Worm (Caenorhabditis elegans) whole organism, L3 larva: ENCODE data around the gene ZK1320.9.

Source experiments
- R02D3.7 ChIP-seq: fragments of 150-350 bp; optimal IDR thresholded peaks from 2 replicates; lab custom pipeline; 2014; ENCODE audit warnings: missing biosample characterization, missing genetic modification characterization
- aly-2 ChIP-seq: fragments of 150-350 bp; optimal IDR thresholded peaks from 2 replicates; lab custom pipeline; 2014; ENCODE audit warnings: missing biosample characterization, missing genetic modification characterization
- ama-1 ChIP-seq: fragments of 150-350 bp; optimal IDR thresholded peaks from 2 replicates; lab custom pipeline; 2018
- ceh-16 ChIP-seq: sonication (generic microtip); optimal IDR thresholded peaks from 2 replicates; lab custom pipeline; 2017; ENCODE audit warnings: missing biosample characterization, missing genetic modification characterization
- ceh-28 ChIP-seq: fragments of 150-350 bp; optimal IDR thresholded peaks from 2 replicates; lab custom pipeline; 2014; ENCODE audit warnings: missing biosample characterization, missing genetic modification reagents, missing genetic modification characterization
- ceh-82 ChIP-seq: fragments of 150-350 bp; optimal IDR thresholded peaks from 2 replicates; lab custom pipeline; 2014; ENCODE audit warnings: missing biosample characterization, missing genetic modification characterization
- ceh-9 ChIP-seq: sonication (generic microtip); optimal IDR thresholded peaks from 2 replicates; lab custom pipeline; 2018; ENCODE audit warnings: missing biosample characterization, missing genetic modification characterization
- daf-12 ChIP-seq: fragments of 150-350 bp; optimal IDR thresholded peaks from 2 replicates; lab custom pipeline; 2014; ENCODE audit warnings: missing biosample characterization, missing genetic modification reagents, missing genetic modification characterization
- egl-27 ChIP-seq: sonication (generic microtip); optimal IDR thresholded peaks from 4 replicates; lab custom pipeline; 2017; ENCODE audit warnings: missing biosample characterization, missing genetic modification reagents, missing genetic modification characterization
- egl-5 ChIP-seq: fragments of 150-350 bp; optimal IDR thresholded peaks from 2 replicates; lab custom pipeline; 2017; ENCODE audit warnings: missing biosample characterization, missing genetic modification reagents, missing genetic modification characterization, inconsistent platforms
- elt-1 ChIP-seq: fragments of 150-350 bp; optimal IDR thresholded peaks from 2 replicates; lab custom pipeline; 2014; ENCODE audit warnings: missing biosample characterization, missing genetic modification characterization
- elt-2 ChIP-seq: sonication (generic microtip); optimal IDR thresholded peaks from 2 replicates; lab custom pipeline; 2016; ENCODE audit warnings: missing genetic modification reagents, mild to moderate bottlenecking, missing genetic modification characterization, missing compliant biosample characterization
- elt-3 ChIP-seq, 3 experiments: fragments of 150-350 bp in 1 of 3; sonication (generic microtip) in 2 of 3; optimal IDR thresholded peaks; 2 replicates in 2 of 3; 4 replicates in 1 of 3; lab custom pipeline; 2014 to 2017; ENCODE audit warnings: missing biosample characterization in 3 of 3, missing genetic modification characterization in 3 of 3
- eor-1 ChIP-seq, 2 experiments: fragments of 150-350 bp; optimal IDR thresholded peaks; 2 replicates each; lab custom pipeline; 2014 to 2018; ENCODE audit warnings: missing biosample characterization in 2 of 2, missing genetic modification characterization in 2 of 2
- fos-1 ChIP-seq: fragments of 150-350 bp; optimal IDR thresholded peaks from 2 replicates; lab custom pipeline; 2014; ENCODE audit warnings: missing biosample characterization, missing genetic modification characterization
- hmg-11 ChIP-seq: sonication (generic microtip); optimal IDR thresholded peaks from 2 replicates; lab custom pipeline; 2016; ENCODE audit warnings: missing genetic modification characterization, missing compliant biosample characterization
- jun-1 ChIP-seq: fragments of 150-350 bp; optimal IDR thresholded peaks from 2 replicates; lab custom pipeline; 2014; ENCODE audit warnings: missing biosample characterization, missing genetic modification reagents, missing genetic modification characterization
- lin-15B ChIP-seq: fragments of 150-350 bp; optimal IDR thresholded peaks from 2 replicates; lab custom pipeline; 2014; ENCODE audit warnings: missing biosample characterization, missing genetic modification characterization
- lin-39 ChIP-seq: fragments of 150-350 bp; optimal IDR thresholded peaks from 2 replicates; lab custom pipeline; 2018; ENCODE audit warnings: missing biosample characterization, missing genetic modification reagents, missing genetic modification characterization
- nfya-1 ChIP-seq: sonication (generic microtip); optimal IDR thresholded peaks from 2 replicates; lab custom pipeline; 2017; ENCODE audit warnings: missing genetic modification characterization, mild to moderate bottlenecking, missing compliant biosample characterization, antibody characterized with exemption, moderate library complexity; ENCODE audit not compliant: insufficient read depth
- nhr-11 ChIP-seq: fragments of 150-350 bp; optimal IDR thresholded peaks from 2 replicates; lab custom pipeline; 2014; ENCODE audit warnings: missing biosample characterization, missing genetic modification characterization
- nhr-12 ChIP-seq: fragments of 150-350 bp; optimal IDR thresholded peaks from 2 replicates; lab custom pipeline; 2014; ENCODE audit warnings: missing biosample characterization, missing genetic modification characterization
- nhr-23 ChIP-seq: fragments of 150-350 bp; optimal IDR thresholded peaks from 2 replicates; lab custom pipeline; 2014; ENCODE audit warnings: missing biosample characterization, missing genetic modification reagents, missing genetic modification characterization
- nhr-25 ChIP-seq: sonication (generic microtip); optimal IDR thresholded peaks from 2 replicates; lab custom pipeline; 2017; ENCODE audit warnings: missing biosample characterization, missing genetic modification characterization
- nhr-28 ChIP-seq: fragments of 150-350 bp; optimal IDR thresholded peaks from 2 replicates; lab custom pipeline; 2014; ENCODE audit warnings: missing biosample characterization, missing genetic modification characterization
- nhr-43 ChIP-seq: sonication (generic microtip); optimal IDR thresholded peaks from 2 replicates; lab custom pipeline; 2016; ENCODE audit warnings: mild to moderate bottlenecking, missing genetic modification characterization, missing compliant biosample characterization; ENCODE audit not compliant: poor library complexity, severe bottlenecking
- nhr-67 ChIP-seq: fragments of 150-350 bp; optimal IDR thresholded peaks from 2 replicates; lab custom pipeline; 2014; ENCODE audit warnings: missing biosample characterization, missing genetic modification characterization
- nhr-76 ChIP-seq: fragments of 150-350 bp; sonication (generic microtip); optimal IDR thresholded peaks from 5 replicates; lab custom pipeline; 2014; ENCODE audit warnings: missing biosample characterization, missing genetic modification characterization
- pha-4 ChIP-seq: fragments of 150-350 bp; optimal IDR thresholded peaks from 2 replicates; lab custom pipeline; 2014; ENCODE audit warnings: missing biosample characterization, missing genetic modification reagents, missing genetic modification characterization
- pqm-1 ChIP-seq: fragments of 150-350 bp; optimal IDR thresholded peaks from 2 replicates; lab custom pipeline; 2017; ENCODE audit warnings: missing biosample characterization, missing genetic modification characterization, inconsistent platforms
- sea-2 ChIP-seq: fragments of 150-350 bp; sonication (generic microtip); optimal IDR thresholded peaks from 4 replicates; lab custom pipeline; 2014; ENCODE audit warnings: missing biosample characterization, missing genetic modification reagents, missing genetic modification characterization
- snpc-4 ChIP-seq: fragments of 150-350 bp; optimal IDR thresholded peaks from 2 replicates; lab custom pipeline; 2014; ENCODE audit warnings: missing biosample characterization, missing genetic modification characterization
- tbx-2 ChIP-seq: sonication (generic microtip); optimal IDR thresholded peaks from 2 replicates; lab custom pipeline; 2016; ENCODE audit warnings: mild to moderate bottlenecking, missing genetic modification characterization, missing compliant biosample characterization
- unc-39 ChIP-seq: sonication (generic microtip); optimal IDR thresholded peaks from 4 replicates; lab custom pipeline; 2017; ENCODE audit warnings: missing biosample characterization, missing genetic modification characterization
- unc-62 ChIP-seq: fragments of 150-350 bp; sonication (generic microtip); optimal IDR thresholded peaks from 4 replicates; lab custom pipeline; 2014; ENCODE audit warnings: missing biosample characterization, missing genetic modification reagents, missing genetic modification characterization
- zag-1 ChIP-seq: fragments of 150-350 bp; optimal IDR thresholded peaks from 2 replicates; lab custom pipeline; 2014; ENCODE audit warnings: missing biosample characterization, missing genetic modification characterization
- ztf-11 ChIP-seq: fragments of 150-350 bp; optimal IDR thresholded peaks from 2 replicates; lab custom pipeline; 2014; ENCODE audit warnings: missing biosample characterization, missing genetic modification characterization

The ZK1320.9 gene

DNA sequence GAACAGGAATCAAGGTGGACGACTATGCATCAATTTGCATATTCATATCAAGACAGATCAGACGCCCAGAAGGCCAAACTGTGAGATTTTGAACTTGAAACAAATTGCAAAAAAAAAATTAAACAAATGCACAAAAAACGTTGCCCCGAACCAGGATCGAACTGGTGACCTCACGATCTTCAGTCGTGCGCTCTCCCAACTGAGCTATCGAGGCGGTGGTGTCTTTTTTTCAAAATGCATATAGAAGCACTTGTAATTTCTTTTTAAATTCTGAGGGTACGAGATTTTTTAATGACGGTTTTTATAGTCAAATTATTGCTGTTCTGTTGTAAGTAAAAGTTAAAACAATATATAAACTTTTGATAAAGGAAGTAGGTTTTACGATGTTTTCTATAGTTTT lies 26.6 kb upstream of the ZK1320.9 start:
- TF ChIP-seq nhr-76 (tag; lab: Kevin White, UChicago) (no peak), pqm-1 (tag; lab: Kevin White, UChicago) (peak; percentile 5), lin-15B (no peak), nhr-23 (tag; lab: Kevin White, UChicago) (no peak), egl-5 (tag; lab: Kevin White, UChicago) (no peak), nhr-11 (tag; lab: Kevin White, UChicago) (no peak)

DNA sequence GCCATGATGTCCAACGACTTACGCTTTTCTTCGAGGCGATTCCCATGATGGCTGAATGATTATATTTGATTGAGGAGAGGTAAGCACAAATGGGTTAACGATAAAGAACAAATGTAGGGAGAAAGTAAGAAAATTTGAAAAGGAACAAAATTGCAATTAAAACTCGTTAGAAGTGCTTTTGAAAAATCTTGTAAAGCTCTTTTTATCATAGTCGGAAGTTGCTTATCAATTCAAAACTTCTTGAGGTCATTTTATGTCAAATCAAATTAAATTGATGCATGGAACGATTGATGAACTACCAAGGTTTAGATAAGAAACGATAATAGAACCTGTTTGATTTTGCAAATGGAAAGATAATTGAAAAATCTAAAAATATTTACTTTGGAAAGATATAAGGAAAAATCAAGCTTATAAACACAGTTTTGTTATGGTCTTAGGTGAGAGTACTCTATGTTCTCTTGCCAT lies 22.4 kb upstream of the ZK1320.9 start, which contains the start of gene glt-5:
TSS of gene glt-5 (minus strand) at position 51 of the 465 bp plus-strand sequence.
- TF ChIP-seq jun-1 (tag; lab: Kevin White, UChicago) (no peak), elt-2 (tag; lab: Kevin White, UChicago) (no peak)
- TF ChIP-seq, all 47 proteins: peak for 0

DNA sequence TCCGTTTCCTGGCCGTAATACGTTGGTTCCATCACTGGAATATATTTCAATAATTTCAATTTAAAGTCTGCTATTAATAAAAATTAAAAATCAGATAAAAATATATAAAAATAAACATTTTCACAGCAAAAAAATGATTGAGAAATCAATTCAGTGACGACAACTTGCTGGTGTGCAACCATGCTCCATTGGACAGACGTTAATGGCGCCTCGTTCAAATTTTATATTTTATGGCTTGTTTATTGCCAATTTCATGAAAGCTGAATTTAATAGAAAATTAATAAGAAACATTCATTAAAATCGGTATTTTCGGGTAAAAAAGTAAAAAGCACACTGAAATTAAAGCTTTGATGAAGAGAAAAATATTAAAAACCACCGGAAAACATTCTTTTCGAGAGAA lies 19.7 kb upstream of the ZK1320.9 start, which contains the start of gene Y53C12A.3:
TSS of gene Y53C12A.3 (minus strand) at position 34 of the 400 bp plus-strand sequence.
- no peak for TF ChIP-seq fos-1
- peak; percentile 51 for TF ChIP-seq lin-15B
- TF ChIP-seq nhr-43 (tag; lab: Kevin White, UChicago) = no peak
- no peak for TF ChIP-seq ama-1
- no peak for TF ChIP-seq elt-3 (tag; optimal IDR thresholded peaks at IDR 0.05; lab: Kevin White, UChicago)
- TF ChIP-seq R02D3.7 = no peak
- no peak for TF ChIP-seq zag-1 (tag; lab: Kevin White, UChicago)
- peak; percentile 78 for TF ChIP-seq pha-4 (tag; lab: Kevin White, UChicago)
- TF ChIP-seq ceh-28 = no peak
- TF ChIP-seq nhr-12 (tag; lab: Kevin White, UChicago) = no peak
- TF ChIP-seq egl-5 (tag; lab: Kevin White, UChicago) = peak; percentile 4
- peak; percentile 52 for TF ChIP-seq nfya-1 (tag; lab: Kevin White, UChicago)
- TF ChIP-seq unc-62 (GFP tag; lab: Kevin White, UChicago) = no peak
- TF ChIP-seq lin-39 (tag; lab: Kevin White, UChicago) = peak; percentile 16
- peak; percentile 8 for TF ChIP-seq nhr-23 (tag; lab: Kevin White, UChicago)
- no peak for TF ChIP-seq egl-27 (tag; lab: Kevin White, UChicago)
- TF ChIP-seq hmg-11 (tag; lab: Kevin White, UChicago) = peak; percentile 54

DNA sequence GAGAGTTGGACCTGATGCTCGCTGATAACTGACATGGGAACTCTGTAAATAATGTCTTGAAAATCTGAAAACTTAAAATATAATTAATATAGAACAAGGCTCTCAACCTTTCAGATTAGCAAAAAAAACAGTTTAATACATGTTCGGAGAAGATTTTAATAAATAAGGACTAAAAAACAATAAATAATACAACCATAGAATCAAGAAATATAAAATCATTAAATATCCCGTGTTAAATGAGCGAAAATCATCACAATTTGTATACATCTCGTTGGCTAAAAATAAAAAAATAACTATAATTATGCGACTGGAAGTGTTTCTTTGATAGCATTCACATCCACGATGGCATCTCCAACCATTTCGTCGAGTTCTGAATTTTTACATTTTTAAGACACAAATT lies 18.2 kb upstream of the ZK1320.9 start, which contains the start of gene Y53C12A.10:
TSS of gene Y53C12A.10 (minus strand) at position 101 of the 400 bp plus-strand sequence.
- TF ChIP-seq R02D3.7 (no peak), daf-12 (no peak), lin-39 (tag; lab: Kevin White, UChicago) (no peak), pha-4 (tag; lab: Kevin White, UChicago) (no peak), eor-1 (tag; optimal IDR thresholded peaks at IDR 0.05; lab: Kevin White, UChicago) (no peak), ceh-82 (tag; lab: Kevin White, UChicago) (no peak), nhr-67 (tag; lab: Kevin White, UChicago) (no peak), tbx-2 (tag; lab: Kevin White, UChicago) (no peak), nhr-76 (tag; lab: Kevin White, UChicago) (no peak), elt-1 (tag; lab: Kevin White, UChicago) (no peak), ceh-9 (tag; lab: Kevin White, UChicago) (no peak), elt-2 (tag; lab: Kevin White, UChicago) (no peak), nhr-11 (tag; lab: Kevin White, UChicago) (no peak), nhr-25 (no peak), nhr-23 (tag; lab: Kevin White, UChicago) (no peak)

DNA sequence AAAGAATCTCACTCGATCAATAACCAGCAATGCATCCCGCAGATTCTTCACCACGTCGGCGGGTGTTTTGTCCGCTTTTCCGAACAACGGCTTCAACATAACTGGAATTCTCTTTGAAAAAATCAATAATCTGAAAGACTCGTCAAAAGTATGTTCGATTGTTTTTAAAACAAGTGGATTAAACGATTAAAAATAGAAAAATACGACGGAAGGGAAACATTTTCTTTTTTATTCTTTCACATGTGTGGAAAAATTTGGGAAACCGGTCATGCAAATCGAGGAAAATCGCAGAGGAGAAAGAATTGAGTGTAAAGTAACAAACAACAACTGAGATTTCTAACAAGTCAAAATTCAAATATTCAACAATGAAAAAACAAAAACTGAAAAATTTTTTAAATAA lies 17.1 kb upstream of the ZK1320.9 start, which contains the start of gene mop-25.2:
TSS of gene mop-25.2 (minus strand) at position 101 of the 400 bp plus-strand sequence.
- TF ChIP-seq ceh-28 (peak; percentile 17), nhr-76 (tag; lab: Kevin White, UChicago) (no peak)

DNA sequence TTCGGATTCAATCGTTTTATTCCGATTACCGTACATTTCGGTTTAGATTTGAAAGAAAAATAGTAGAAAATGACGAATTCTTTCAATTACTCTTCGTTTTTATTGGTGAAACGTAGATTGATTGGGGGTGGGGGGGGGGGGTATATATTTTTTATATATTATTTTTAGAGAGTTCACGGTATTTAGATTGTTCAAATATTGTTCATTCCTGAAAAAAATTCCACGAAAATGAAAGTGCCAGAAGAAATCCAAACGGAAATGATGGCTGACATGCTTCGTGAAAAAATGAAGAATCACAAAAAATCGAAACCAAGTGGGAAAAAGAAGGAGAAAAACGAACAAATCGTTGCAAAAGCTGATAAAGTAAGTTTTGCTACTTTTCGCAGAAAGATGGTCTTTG lies 13.8 kb upstream of the ZK1320.9 start, which contains the start of the genes Y53C12A.8 and Y53C12A.7:
TSS of gene Y53C12A.8 (minus strand) at position 101 of the 400 bp plus-strand sequence.
TSS of gene Y53C12A.7 (plus strand) at position 181 of the 400 bp plus-strand sequence.
- TF ChIP-seq nhr-28 (tag; lab: Kevin White, UChicago) = no peak
- TF ChIP-seq lin-15B = no peak
- TF ChIP-seq snpc-4 (tag; lab: Kevin White, UChicago) = no peak
- no peak for TF ChIP-seq nhr-12 (tag; lab: Kevin White, UChicago)
- TF ChIP-seq pha-4 (tag; lab: Kevin White, UChicago) = no peak
- TF ChIP-seq ztf-11 (tag; lab: Kevin White, UChicago) = no peak
- no peak for TF ChIP-seq lin-39 (tag; lab: Kevin White, UChicago)
- TF ChIP-seq ceh-16 (tag; lab: Kevin White, UChicago) = no peak
- no peak for TF ChIP-seq hmg-11 (tag; lab: Kevin White, UChicago)
- no peak for TF ChIP-seq aly-2 (tag; lab: Kevin White, UChicago)
- no peak for TF ChIP-seq tbx-2 (tag; lab: Kevin White, UChicago)
- no peak for TF ChIP-seq nhr-76 (tag; lab: Kevin White, UChicago)
- TF ChIP-seq ama-1 = no peak
- no peak for TF ChIP-seq jun-1 (tag; lab: Kevin White, UChicago)
- no peak for TF ChIP-seq elt-2 (tag; lab: Kevin White, UChicago)
- no peak for TF ChIP-seq sea-2 (GFP tag; lab: Kevin White, UChicago)
- no peak for TF ChIP-seq unc-39 (tag; lab: Kevin White, UChicago)
- no peak for TF ChIP-seq unc-62 (GFP tag; lab: Kevin White, UChicago)
- TF ChIP-seq eor-1 (tag; optimal IDR thresholded peaks at IDR 0.05; lab: Kevin White, UChicago) = no peak
- TF ChIP-seq ceh-82 (tag; lab: Kevin White, UChicago) = no peak
